Worm (Caenorhabditis elegans) whole organism, mixed stage, embryonic: ENCODE measurements around the gene C46C2.7.

ENCODE experiments used
- ces-1 ChIP-seq: fragments of 150-350 bp; optimal IDR thresholded peaks from 2 replicates; lab custom pipeline; 2014; ENCODE audit warnings: missing biosample characterization, missing genetic modification reagents, missing genetic modification characterization
- elt-1 ChIP-seq: sonication (generic microtip); optimal IDR thresholded peaks from 2 replicates; lab custom pipeline; 2017; ENCODE audit warnings: missing genetic modification characterization, mild to moderate bottlenecking, missing compliant biosample characterization, antibody characterized with exemption, moderate library complexity, borderline replicate concordance; ENCODE audit not compliant: insufficient read depth
- lin-13 ChIP-seq: fragments of 150-350 bp; optimal IDR thresholded peaks from 2 replicates; lab custom pipeline; 2014; ENCODE audit warnings: missing biosample characterization, missing genetic modification characterization
- lsy-2 ChIP-seq: fragments of 150-350 bp; optimal IDR thresholded peaks from 2 replicates; lab custom pipeline; 2014; ENCODE audit warnings: missing biosample characterization, missing genetic modification characterization
- mab-5 ChIP-seq: fragments of 150-350 bp; optimal IDR thresholded peaks from 2 replicates; lab custom pipeline; 2014; ENCODE audit warnings: missing biosample characterization, missing genetic modification characterization
- mep-1 ChIP-seq: fragments of 150-350 bp; optimal IDR thresholded peaks from 2 replicates; lab custom pipeline; 2017; ENCODE audit warnings: missing biosample characterization, missing genetic modification reagents, missing genetic modification characterization, inconsistent platforms
- nhr-12 ChIP-seq: fragments of 150-350 bp; optimal IDR thresholded peaks from 2 replicates; lab custom pipeline; 2014; ENCODE audit warnings: missing biosample characterization, missing genetic modification characterization
- nhr-237 ChIP-seq: fragments of 150-350 bp; optimal IDR thresholded peaks from 2 replicates; lab custom pipeline; 2014; ENCODE audit warnings: missing biosample characterization, missing genetic modification characterization
- pha-4 ChIP-seq: fragments of 150-350 bp; optimal IDR thresholded peaks from 2 replicates; lab custom pipeline; 2018; ENCODE audit warnings: missing biosample characterization, missing genetic modification reagents, missing genetic modification characterization
- unc-39 ChIP-seq: fragments of 150-350 bp; optimal IDR thresholded peaks from 2 replicates; lab custom pipeline; 2014; ENCODE audit warnings: missing biosample characterization, missing genetic modification characterization
- ztf-11 ChIP-seq: fragments of 150-350 bp; optimal IDR thresholded peaks from 2 replicates; lab custom pipeline; 2014; ENCODE audit warnings: missing biosample characterization, missing genetic modification characterization

ce11 chrIV:9199148-9199938 lies 4.7 kb downstream of the C46C2.7 start:
- TF ChIP-seq elt-1 (tag; lab: Kevin White, UChicago) (no peak), lsy-2 (tag; lab: Kevin White, UChicago) (no peak), lin-13 (tag; lab: Kevin White, UChicago) (no peak), mep-1 (no peak), ztf-11 (tag; lab: Kevin White, UChicago) (no peak), ces-1 (GFP tag; lab: Kevin White, UChicago) (no peak), pha-4 (no peak), unc-39 (tag; lab: Kevin White, UChicago) (no peak), nhr-237 (tag; lab: Kevin White, UChicago) (no peak), mab-5 (tag; lab: Kevin White, UChicago) (no peak), nhr-12 (tag; lab: Kevin White, UChicago) (no peak)
